Worm (Caenorhabditis elegans) whole organism, midembryonic: ENCODE data around the gene F41H10.1.

Experiments
- cog-1 ChIP-seq: sonication (generic microtip); optimal IDR thresholded peaks from 2 replicates; lab custom pipeline; 2016; ENCODE audit warnings: missing genetic modification characterization, missing compliant biosample characterization
- flt-1 ChIP-seq: fragments of 200-800 bp; sonication (Bioruptor generic); IDR thresholded peaks from 2 replicates; pipeline ENCODE4 v1.3.6; 2022; ENCODE audit warnings: missing genetic modification characterization, missing compliant biosample characterization
- klf-2 ChIP-seq: fragments of 200-800 bp; sonication (Bioruptor generic); conservative IDR thresholded peaks from 2 replicates; pipeline ENCODE4 v1.3.6; 2022; ENCODE audit warnings: missing genetic modification reagents, missing genetic modification characterization, missing compliant biosample characterization
- med-1 ChIP-seq: sonication (generic microtip); optimal IDR thresholded peaks from 2 replicates; lab custom pipeline; 2017; ENCODE audit warnings: missing genetic modification characterization, mild to moderate bottlenecking, missing compliant biosample characterization, antibody characterized with exemption, missing genetic modification reagents; ENCODE audit not compliant: insufficient read depth
- ref-1 ChIP-seq: fragments of 200-800 bp; sonication (Bioruptor generic); conservative IDR thresholded peaks from 2 replicates; pipeline ENCODE4 v1.3.6; 2022; ENCODE audit warnings: missing genetic modification reagents, missing genetic modification characterization, missing compliant biosample characterization
- tab-1 ChIP-seq: fragments of 200-800 bp; sonication (Bioruptor generic); IDR thresholded peaks from 2 replicates; pipeline ENCODE4 v1.3.6; 2022; ENCODE audit warnings: missing genetic modification characterization, missing compliant biosample characterization
- ztf-23 ChIP-seq: fragments of 200-800 bp; sonication (Bioruptor generic); IDR thresholded peaks from 2 replicates; pipeline ENCODE4 v1.3.6; 2022; ENCODE audit warnings: missing genetic modification reagents, missing genetic modification characterization, missing compliant biosample characterization
- ztf-29 ChIP-seq: fragments of 200-800 bp; sonication (Bioruptor generic); IDR thresholded peaks from 2 replicates; pipeline ENCODE4 v1.3.6; 2022; ENCODE audit warnings: missing genetic modification reagents, missing genetic modification characterization, missing compliant biosample characterization

DNA sequence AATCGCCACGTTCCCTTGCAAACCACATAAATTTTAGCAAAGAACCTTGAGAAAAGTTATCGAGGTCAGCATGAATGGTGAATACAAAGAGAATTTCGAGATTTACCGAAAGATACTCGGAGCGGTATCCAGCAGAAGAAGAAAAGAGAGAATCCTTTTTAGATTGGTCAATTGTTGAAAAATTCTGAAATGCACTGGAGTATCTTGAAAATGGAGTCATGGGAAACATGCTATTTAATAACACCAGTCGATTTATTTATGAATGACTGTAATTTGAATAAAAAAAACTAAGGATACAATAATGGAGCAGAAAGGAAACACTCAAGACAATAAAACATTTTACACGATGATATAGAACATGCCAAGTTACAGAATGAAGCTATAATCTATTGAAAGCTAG is 7.2 kb downstream of the F41H10.1 start:
- TF ChIP-seq cog-1 (no peak), ztf-29 (no peak), klf-2 (GFP tag; lab: Robert Waterston, UW) (no peak), tab-1 (no peak), flt-1 (GFP tag; lab: Robert Waterston, UW) (no peak), med-1 (GFP tag; lab: Kevin White, UChicago) (no peak), ref-1 (no peak), ztf-23 (GFP tag; lab: Robert Waterston, UW) (no peak)
